Fruit fly (Drosophila melanogaster) whole organism, adult: ENCODE data around the gene CG14327.

ENCODE experiments used
- CG11617 ChIP-seq: fragments of 200-800 bp; sonication (Bioruptor generic); optimal IDR thresholded peaks from 2 replicates; lab custom pipeline; 2017; ENCODE audit warnings: mild to moderate bottlenecking, missing biosample characterization, missing genetic modification reagents, missing genetic modification characterization
- CG12768 ChIP-seq: fragments of 200-800 bp; sonication (Bioruptor generic); optimal IDR thresholded peaks from 2 replicates; lab custom pipeline; 2017; ENCODE audit warnings: missing biosample characterization, missing genetic modification characterization, mild to moderate bottlenecking, moderate library complexity, missing genetic modification reagents
- CG14711 ChIP-seq: fragments of 200-800 bp; sonication (Bioruptor generic); optimal IDR thresholded peaks from 2 replicates; lab custom pipeline; 2018; ENCODE audit warnings: missing biosample characterization, mild to moderate bottlenecking, missing genetic modification characterization, moderate library complexity
- CG1620 ChIP-seq: fragments of 200-800 bp; sonication (Bioruptor generic); optimal IDR thresholded peaks from 2 replicates; lab custom pipeline; 2016; ENCODE audit warnings: missing biosample characterization, missing genetic modification characterization
- CG33017 ChIP-seq: fragments of 200-800 bp; sonication (Bioruptor generic); optimal IDR thresholded peaks from 2 replicates; lab custom pipeline; 2018; ENCODE audit warnings: missing biosample characterization, mild to moderate bottlenecking, missing genetic modification characterization, moderate library complexity
- CG5204 ChIP-seq: fragments of 200-800 bp; sonication (Bioruptor generic); optimal IDR thresholded peaks from 2 replicates; lab custom pipeline; 2016; ENCODE audit warnings: missing biosample characterization, missing genetic modification characterization
- CG7045 ChIP-seq: fragments of 200-800 bp; sonication (Bioruptor generic); optimal IDR thresholded peaks from 2 replicates; lab custom pipeline; 2017; ENCODE audit warnings: missing biosample characterization, mild to moderate bottlenecking, missing genetic modification characterization
- CG7101 ChIP-seq: fragments of 200-800 bp; sonication (Bioruptor generic); optimal IDR thresholded peaks from 2 replicates; lab custom pipeline; 2018; ENCODE audit warnings: missing biosample characterization, mild to moderate bottlenecking, missing genetic modification characterization, moderate library complexity
- Clk ChIP-seq: fragments of 200-800 bp; sonication (Bioruptor generic); optimal IDR thresholded peaks from 2 replicates; lab custom pipeline; 2017; ENCODE audit warnings: missing biosample characterization, missing genetic modification characterization
- Crg-1 ChIP-seq: fragments of 200-800 bp; sonication (Bioruptor generic); optimal IDR thresholded peaks from 2 replicates; lab custom pipeline; 2016; ENCODE audit warnings: missing biosample characterization, missing genetic modification characterization
- Hr96 ChIP-seq: fragments of 200-800 bp; sonication (Bioruptor generic); optimal IDR thresholded peaks from 2 replicates; lab custom pipeline; 2016; ENCODE audit warnings: missing biosample characterization, missing genetic modification characterization
- Mnt ChIP-seq: fragments of 200-800 bp; sonication (Bioruptor generic); optimal IDR thresholded peaks from 2 replicates; lab custom pipeline; 2016; ENCODE audit warnings: missing biosample characterization, mild to moderate bottlenecking, missing genetic modification characterization
- bab1 ChIP-seq: fragments of 200-800 bp; sonication (Bioruptor generic); optimal IDR thresholded peaks from 3 replicates; lab custom pipeline; 2019; ENCODE audit warnings: missing biosample characterization, mild to moderate bottlenecking, missing genetic modification characterization, moderate library complexity
- cic ChIP-seq: fragments of 200-800 bp; sonication (Bioruptor generic); optimal IDR thresholded peaks from 2 replicates; lab custom pipeline; 2017; ENCODE audit warnings: missing biosample characterization, mild to moderate bottlenecking, missing genetic modification characterization, moderate library complexity
- cnc ChIP-seq, 2 experiments: fragments of >200 bp; optimal IDR thresholded peaks; 2 replicates each; lab custom pipeline; 2017
- kay ChIP-seq: fragments of 200-800 bp; sonication (Bioruptor generic); peaks from one replicate; lab custom pipeline; 2016; ENCODE audit warnings: missing biosample characterization, missing genetic modification characterization, borderline replicate concordance
- ovo ChIP-seq: fragments of 200-800 bp; sonication (Bioruptor generic); optimal IDR thresholded peaks from 2 replicates; lab custom pipeline; 2016; ENCODE audit warnings: missing biosample characterization, missing genetic modification characterization
- pad ChIP-seq: fragments of 200-800 bp; sonication (Bioruptor generic); optimal IDR thresholded peaks from 3 replicates; lab custom pipeline; 2017; ENCODE audit warnings: missing biosample characterization, missing genetic modification characterization, mild to moderate bottlenecking, moderate library complexity, missing genetic modification reagents
- tj ChIP-seq: fragments of 200-800 bp; sonication (Bioruptor generic); optimal IDR thresholded peaks from 3 replicates; lab custom pipeline; 2017; ENCODE audit warnings: missing biosample characterization, mild to moderate bottlenecking, missing genetic modification characterization, moderate library complexity
- toe ChIP-seq: fragments of 200-800 bp; sonication (Bioruptor generic); optimal IDR thresholded peaks from 2 replicates; lab custom pipeline; 2016; ENCODE audit warnings: missing biosample characterization, missing genetic modification characterization

CG14327 gene

dm6 chr3R:17613549-17613948 is at the start of gene CG14327:
Gene CG14327, plus strand, starts transcription at chr3R:17613709.
- TF ChIP-seq pad (no peak), CG12768 (GFP tag; lab: Kevin White, UChicago) (no peak), CG5204 (GFP tag; lab: Kevin White, UChicago) (no peak), CG7101 (tag; lab: Kevin White, UChicago) (no peak), Clk (GFP tag; lab: Kevin White, UChicago) (no peak), CG14711 (tag; lab: Kevin White, UChicago) (no peak), cnc (optimal IDR thresholded peaks at IDR 0.05; lab: Kevin White, UChicago) (no peak), cic (GFP tag; lab: Kevin White, UChicago) (no peak), CG33017 (tag; lab: Kevin White, UChicago) (no peak), toe (GFP tag; lab: Kevin White, UChicago) (no peak), Mnt (GFP tag; lab: Kevin White, UChicago) (no peak), Hr96 (GFP tag; lab: Kevin White, UChicago) (no peak), ovo (no peak), bab1 (GFP tag; lab: Kevin White, UChicago) (no peak), Crg-1 (no peak), CG1620 (GFP tag; lab: Kevin White, UChicago) (no peak)

dm6 chr3R:17564837-17565236 is 48.7 kb upstream of the CG14327 start:
- TF ChIP-seq CG7045 (GFP tag; lab: Kevin White, UChicago) (no peak), CG12768 (GFP tag; lab: Kevin White, UChicago) (no peak), Hr96 (GFP tag; lab: Kevin White, UChicago) (no peak), tj (GFP tag; lab: Kevin White, UChicago) (no peak), CG33017 (tag; lab: Kevin White, UChicago) (no peak), CG7101 (tag; lab: Kevin White, UChicago) (no peak), kay (GFP tag; lab: Kevin White, UChicago) (no peak), cic (GFP tag; lab: Kevin White, UChicago) (no peak), toe (GFP tag; lab: Kevin White, UChicago) (no peak)

- TF ChIP-seq pad (peak; percentile 0), CG7101 (tag; lab: Kevin White, UChicago) (no peak)
These were observed 46.7 kb upstream of the CG14327 start for dm6 chr3R:17566619-17567489.

dm6 chr3R:17583658-17584460 is 29.6 kb upstream of the CG14327 start:
- TF ChIP-seq CG14711 (tag; lab: Kevin White, UChicago) (no peak), CG5204 (GFP tag; lab: Kevin White, UChicago) (no peak), cic (GFP tag; lab: Kevin White, UChicago) (no peak)

dm6 chr3R:17588805-17589204 is 24.7 kb upstream of the CG14327 start:
- TF ChIP-seq kay (GFP tag; lab: Kevin White, UChicago) (no peak), CG33017 (tag; lab: Kevin White, UChicago) (no peak), CG5204 (GFP tag; lab: Kevin White, UChicago) (no peak), ovo (no peak), pad (no peak), tj (GFP tag; lab: Kevin White, UChicago) (no peak), cic (GFP tag; lab: Kevin White, UChicago) (no peak), CG14711 (tag; lab: Kevin White, UChicago) (no peak)

dm6 chr3R:17591831-17592230 is 21.7 kb upstream of the CG14327 start:
- TF ChIP-seq toe (GFP tag; lab: Kevin White, UChicago) = no peak
- no peak for TF ChIP-seq bab1 (GFP tag; lab: Kevin White, UChicago)
- TF ChIP-seq ovo = no peak
- TF ChIP-seq pad = no peak
- no peak for TF ChIP-seq Clk (GFP tag; lab: Kevin White, UChicago)
- no peak for TF ChIP-seq CG1620 (GFP tag; lab: Kevin White, UChicago)
- no peak for TF ChIP-seq cnc (optimal IDR thresholded peaks at IDR 0.05; lab: Kevin White, UChicago)
- no peak for TF ChIP-seq CG5204 (GFP tag; lab: Kevin White, UChicago)
- no peak for TF ChIP-seq CG14711 (tag; lab: Kevin White, UChicago)
- no peak for TF ChIP-seq Hr96 (GFP tag; lab: Kevin White, UChicago)
- no peak for TF ChIP-seq Crg-1
- TF ChIP-seq Mnt (GFP tag; lab: Kevin White, UChicago) = no peak
- TF ChIP-seq cic (GFP tag; lab: Kevin White, UChicago) = no peak

dm6 chr3R:17593470-17593869 is 20.0 kb upstream of the CG14327 start:
- no peak for TF ChIP-seq bab1 (GFP tag; lab: Kevin White, UChicago)
- TF ChIP-seq toe (GFP tag; lab: Kevin White, UChicago) = no peak
- TF ChIP-seq CG7045 (GFP tag; lab: Kevin White, UChicago) = no peak
- no peak for TF ChIP-seq CG11617 (GFP tag; lab: Kevin White, UChicago)
- no peak for TF ChIP-seq CG7101 (tag; lab: Kevin White, UChicago)
- TF ChIP-seq CG12768 (GFP tag; lab: Kevin White, UChicago) = no peak
- TF ChIP-seq CG5204 (GFP tag; lab: Kevin White, UChicago) = no peak
- TF ChIP-seq Crg-1 = no peak
